Fruit fly (Drosophila melanogaster): ENCODE data around the gene caz.

The caz gene

DNA sequence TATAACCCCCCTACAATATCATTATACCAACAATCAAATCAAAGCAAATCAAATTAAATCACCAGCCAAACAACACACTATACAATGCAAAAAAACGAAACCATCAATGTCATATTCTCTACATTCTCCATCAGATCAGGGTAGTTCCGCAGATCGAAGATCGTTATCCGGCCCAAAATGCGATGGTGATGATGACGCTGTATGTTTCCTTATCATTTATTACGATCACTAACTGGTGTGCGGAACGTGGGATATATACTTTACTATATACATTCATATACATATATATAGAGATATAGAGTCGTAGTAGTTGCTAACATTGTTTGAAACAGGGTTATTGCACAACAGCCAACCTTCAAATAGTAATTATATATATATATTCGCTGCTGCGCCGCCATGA lies 7.3 kb upstream of the caz start:
- no peak for TF ChIP-seq Clk (GFP tag; optimal IDR thresholded peaks at IDR 0.05)
- peak; percentile 63 for TF ChIP-seq kay (GFP tag; ENCODE audit: borderline replicate concordance)

- TF ChIP-seq ovo (GFP tag; optimal IDR thresholded peaks at IDR 0.05) (peak; percentile 25), CG7045 (GFP tag; optimal IDR thresholded peaks at IDR 0.05) (no peak), CG1620 (GFP tag; optimal IDR thresholded peaks at IDR 0.05) (no peak), tj (GFP tag; optimal IDR thresholded peaks at IDR 0.05) (peak; percentile 34), CG11617 (GFP tag; optimal IDR thresholded peaks at IDR 0.05) (no peak), Hr96 (GFP tag; optimal IDR thresholded peaks at IDR 0.05) (no peak), cnc (optimal IDR thresholded peaks at IDR 0.05) (no peak), kay (GFP tag; ENCODE audit: borderline replicate concordance) (peak; percentile 7), CG14711 (tag; optimal IDR thresholded peaks at IDR 0.05) (no peak), CG33017 (tag; optimal IDR thresholded peaks at IDR 0.05) (no peak), Mnt (GFP tag; optimal IDR thresholded peaks at IDR 0.05) (peak; percentile 61)
These were observed 6.7 kb upstream of the caz start for dm6 chrX:16281717-16282529.

- TF ChIP-seq CG7101 (tag; optimal IDR thresholded peaks at IDR 0.05) (peak; percentile 57), pad (GFP tag; optimal IDR thresholded peaks at IDR 0.05) (peak; percentile 13), tj (GFP tag; optimal IDR thresholded peaks at IDR 0.05) (no peak), Clk (GFP tag; optimal IDR thresholded peaks at IDR 0.05) (no peak), CG11617 (GFP tag; optimal IDR thresholded peaks at IDR 0.05) (peak; percentile 32), Hr96 (GFP tag; optimal IDR thresholded peaks at IDR 0.05) (no peak), cic (GFP tag; optimal IDR thresholded peaks at IDR 0.05) (no peak), bab1 (GFP tag; optimal IDR thresholded peaks at IDR 0.05) (peak; percentile 14), CG14711 (tag; optimal IDR thresholded peaks at IDR 0.05) (peak; percentile 36), CG1620 (GFP tag; optimal IDR thresholded peaks at IDR 0.05) (no peak), CG33017 (tag; optimal IDR thresholded peaks at IDR 0.05) (peak; percentile 41)
These were observed 3.4 kb upstream of the caz start for dm6 chrX:16285186-16285585.

- TF ChIP-seq pad (GFP tag; optimal IDR thresholded peaks at IDR 0.05) (peak; percentile 47), CG1620 (GFP tag; optimal IDR thresholded peaks at IDR 0.05) (peak; percentile 53), CG33017 (tag; optimal IDR thresholded peaks at IDR 0.05) (peak; percentile 47), Mnt (GFP tag; optimal IDR thresholded peaks at IDR 0.05) (peak; percentile 57), toe (GFP tag; optimal IDR thresholded peaks at IDR 0.05) (peak; percentile 20), CG14711 (tag; optimal IDR thresholded peaks at IDR 0.05) (peak; percentile 52), bab1 (GFP tag; optimal IDR thresholded peaks at IDR 0.05) (peak; percentile 66), Clk (GFP tag; optimal IDR thresholded peaks at IDR 0.05) (no peak), tj (GFP tag; optimal IDR thresholded peaks at IDR 0.05) (no peak), kay (GFP tag; ENCODE audit: borderline replicate concordance) (no peak), cic (GFP tag; optimal IDR thresholded peaks at IDR 0.05) (peak; percentile 25), CG11617 (GFP tag; optimal IDR thresholded peaks at IDR 0.05) (peak; percentile 24), Crg-1 (GFP tag; optimal IDR thresholded peaks at IDR 0.05) (peak; percentile 9), CG12768 (GFP tag; optimal IDR thresholded peaks at IDR 0.05) (no peak), Hr96 (GFP tag; optimal IDR thresholded peaks at IDR 0.05) (no peak), CG5204 (GFP tag; optimal IDR thresholded peaks at IDR 0.05) (no peak), cnc (optimal IDR thresholded peaks at IDR 0.05) (no peak), CG7101 (tag; optimal IDR thresholded peaks at IDR 0.05) (peak; percentile 65), CG7045 (GFP tag; optimal IDR thresholded peaks at IDR 0.05) (no peak), ovo (GFP tag; optimal IDR thresholded peaks at IDR 0.05) (no peak)
These were observed 2.4 kb upstream of the caz start, which contains the start of gene UQCR-14 for dm6 chrX:16286083-16286666. UQCR-14 (plus strand) TSS chrX:16286288.

DNA sequence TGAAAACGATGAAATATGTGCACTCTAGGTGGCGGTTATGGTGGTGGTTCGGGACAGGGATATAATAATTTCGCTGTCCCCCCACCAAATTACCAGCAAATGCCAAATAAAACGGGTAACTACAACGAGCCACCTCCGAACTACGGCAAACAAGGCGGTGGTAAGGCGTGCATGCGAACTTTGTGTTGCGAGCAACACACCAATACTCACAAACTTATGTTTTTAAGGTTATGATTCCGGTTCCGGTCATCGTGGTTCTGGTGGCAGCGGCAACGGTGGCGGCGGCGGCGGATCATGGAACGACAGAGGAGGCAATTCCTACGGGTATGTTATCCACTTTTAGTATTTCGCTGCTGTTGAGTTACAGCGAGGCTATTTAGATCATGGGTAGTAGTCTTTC lies 389 bp downstream of the caz start:
- TF ChIP-seq CG1620 (GFP tag; optimal IDR thresholded peaks at IDR 0.05), result no peak
- no peak for TF ChIP-seq CG5204 (GFP tag; optimal IDR thresholded peaks at IDR 0.05)
- TF ChIP-seq toe (GFP tag; optimal IDR thresholded peaks at IDR 0.05), result no peak
- TF ChIP-seq bab1 (GFP tag; optimal IDR thresholded peaks at IDR 0.05), result no peak
- no peak for TF ChIP-seq cnc (optimal IDR thresholded peaks at IDR 0.05)
- TF ChIP-seq ovo (GFP tag; optimal IDR thresholded peaks at IDR 0.05), result no peak

- TF ChIP-seq CG7101 (tag; optimal IDR thresholded peaks at IDR 0.05) (no peak), ovo (GFP tag; optimal IDR thresholded peaks at IDR 0.05) (no peak), kay (GFP tag; ENCODE audit: borderline replicate concordance) (no peak), pad (GFP tag; optimal IDR thresholded peaks at IDR 0.05) (no peak), CG33017 (tag; optimal IDR thresholded peaks at IDR 0.05) (no peak), bab1 (GFP tag; optimal IDR thresholded peaks at IDR 0.05) (no peak), CG7045 (GFP tag; optimal IDR thresholded peaks at IDR 0.05) (no peak), CG5204 (GFP tag; optimal IDR thresholded peaks at IDR 0.05) (no peak), Crg-1 (GFP tag; optimal IDR thresholded peaks at IDR 0.05) (no peak), Hr96 (GFP tag; optimal IDR thresholded peaks at IDR 0.05) (no peak), toe (GFP tag; optimal IDR thresholded peaks at IDR 0.05) (no peak), Clk (GFP tag; optimal IDR thresholded peaks at IDR 0.05) (no peak), cnc (optimal IDR thresholded peaks at IDR 0.05) (no peak), CG11617 (GFP tag; optimal IDR thresholded peaks at IDR 0.05) (no peak), CG14711 (tag; optimal IDR thresholded peaks at IDR 0.05) (no peak)
These were observed 4.0 kb downstream of the caz start for dm6 chrX:16292646-16293045.
